Fruit fly (Drosophila melanogaster): ENCODE data around the gene CG15210.

CG15210 gene

DNA sequence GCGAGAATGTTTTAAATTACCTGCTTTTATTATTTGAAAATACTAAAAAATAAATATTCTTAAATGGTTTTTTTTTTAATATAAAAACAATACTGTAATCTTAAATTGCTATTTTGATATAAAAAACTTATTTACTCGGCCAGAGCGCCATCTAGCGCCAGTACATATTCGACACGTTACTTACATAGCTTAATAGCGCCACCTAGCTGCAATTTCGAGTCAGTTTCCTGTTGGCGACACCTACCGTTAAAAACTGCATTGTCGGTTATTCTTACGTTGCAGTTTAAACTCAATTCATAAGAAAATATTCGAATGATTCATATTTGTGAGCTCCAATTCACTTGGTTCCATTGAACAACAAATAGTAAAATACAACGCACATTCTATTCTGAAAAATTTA, 6.7 kb upstream of the CG15210 start (continued):
- TF ChIP-seq CG31627 (GFP tag; optimal IDR thresholded peaks at IDR 0.05) (peak; percentile 76), CG9139 (GFP tag; optimal IDR thresholded peaks at IDR 0.05) (no peak), Sox102F (GFP tag; optimal IDR thresholded peaks at IDR 0.05) (peak; percentile 12)

DNA sequence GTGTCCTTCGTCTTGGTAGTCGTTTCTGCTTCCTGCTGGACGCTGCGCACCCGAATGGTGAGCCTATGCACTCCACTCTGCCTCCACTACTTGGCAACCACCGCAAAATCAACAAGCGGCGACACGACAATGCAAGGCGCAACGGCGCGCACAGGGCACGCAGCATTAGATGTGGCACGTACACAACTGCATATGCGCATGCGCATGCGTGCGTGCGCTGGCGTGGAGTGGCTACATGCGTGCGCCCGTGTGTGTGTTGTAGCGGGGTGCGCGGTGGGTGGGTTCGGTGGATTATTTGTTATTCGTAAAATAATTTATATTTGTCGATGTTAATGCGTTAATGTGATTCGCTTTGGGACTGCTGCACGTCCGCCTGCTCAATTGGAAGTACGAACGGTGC, 3.4 kb upstream of the CG15210 start:
- TF ChIP-seq Hr39 (GFP tag; optimal IDR thresholded peaks at IDR 0.05) = no peak
- TF ChIP-seq dac (GFP tag; optimal IDR thresholded peaks at IDR 0.05) = no peak
- TF ChIP-seq ss (GFP tag; optimal IDR thresholded peaks at IDR 0.05) = no peak
- no peak for TF ChIP-seq CG6163 (GFP tag; IDR thresholded peaks at IDR 0.05)
- no peak for TF ChIP-seq salr (GFP tag; optimal IDR thresholded peaks at IDR 0.05)
- no peak for TF ChIP-seq Eip93F (GFP tag; optimal IDR thresholded peaks at IDR 0.05)
- no peak for TF ChIP-seq CG3919 (GFP tag; optimal IDR thresholded peaks at IDR 0.05)
- no peak for TF ChIP-seq achi (GFP tag; optimal IDR thresholded peaks at IDR 0.05)
- TF ChIP-seq CG7368 (GFP tag; optimal IDR thresholded peaks at IDR 0.05) = no peak
- no peak for TF ChIP-seq lz (GFP tag; optimal IDR thresholded peaks at IDR 0.05)
- TF ChIP-seq CG32006 (GFP tag; optimal IDR thresholded peaks at IDR 0.05) = no peak
- TF ChIP-seq Eip75B (GFP tag; optimal IDR thresholded peaks at IDR 0.05) = no peak
- TF ChIP-seq dsx (GFP tag; optimal IDR thresholded peaks at IDR 0.05; ENCODE audit: poor library complexity, severe bottlenecking) = no peak
- no peak for TF ChIP-seq Gug (GFP tag; IDR thresholded peaks at IDR 0.05)
- TF ChIP-seq CG34406 (GFP tag; optimal IDR thresholded peaks at IDR 0.05) = no peak
- TF ChIP-seq Ets21C (GFP tag; optimal IDR thresholded peaks at IDR 0.05) = no peak
- no peak for TF ChIP-seq CG1621 (tag; optimal IDR thresholded peaks at IDR 0.05)

DNA sequence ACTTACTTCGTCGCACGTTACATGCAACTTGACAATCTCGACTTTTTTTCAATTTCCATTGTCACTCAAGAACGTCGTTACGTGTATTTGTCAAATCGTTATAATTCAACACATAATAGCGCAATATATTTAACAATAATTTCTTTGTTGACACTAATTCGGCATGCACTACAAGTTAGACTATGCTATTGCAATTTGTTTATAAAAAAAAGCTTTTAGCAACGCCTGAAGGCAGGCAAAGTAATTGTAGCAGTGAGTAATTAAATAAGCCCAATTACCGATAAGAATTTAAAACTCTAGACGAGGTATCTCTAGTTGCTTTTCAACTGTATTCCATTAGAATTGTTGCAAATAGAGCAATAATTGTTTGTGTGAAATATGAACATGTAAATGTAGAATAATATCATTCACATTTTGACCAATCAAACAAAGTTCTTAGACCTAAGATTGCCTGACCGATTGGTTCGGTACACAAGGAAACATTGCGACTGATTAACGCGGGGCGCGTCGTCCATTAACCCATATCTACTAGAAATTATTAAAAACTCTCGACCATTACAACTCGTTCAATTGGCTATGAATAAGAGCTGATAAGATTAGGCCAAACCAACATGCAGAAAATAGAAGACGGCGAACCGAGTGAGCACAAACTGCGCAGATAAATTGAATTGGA, 2.0 kb downstream of the CG15210 start:
- TF ChIP-seq CG16779 (tag; optimal IDR thresholded peaks at IDR 0.05) (no peak), pdm3 (GFP tag; optimal IDR thresholded peaks at IDR 0.05) (no peak), fkh (GFP tag; optimal IDR thresholded peaks at IDR 0.05) (peak; percentile 42), svp (GFP tag) (peak; percentile 26)

DNA sequence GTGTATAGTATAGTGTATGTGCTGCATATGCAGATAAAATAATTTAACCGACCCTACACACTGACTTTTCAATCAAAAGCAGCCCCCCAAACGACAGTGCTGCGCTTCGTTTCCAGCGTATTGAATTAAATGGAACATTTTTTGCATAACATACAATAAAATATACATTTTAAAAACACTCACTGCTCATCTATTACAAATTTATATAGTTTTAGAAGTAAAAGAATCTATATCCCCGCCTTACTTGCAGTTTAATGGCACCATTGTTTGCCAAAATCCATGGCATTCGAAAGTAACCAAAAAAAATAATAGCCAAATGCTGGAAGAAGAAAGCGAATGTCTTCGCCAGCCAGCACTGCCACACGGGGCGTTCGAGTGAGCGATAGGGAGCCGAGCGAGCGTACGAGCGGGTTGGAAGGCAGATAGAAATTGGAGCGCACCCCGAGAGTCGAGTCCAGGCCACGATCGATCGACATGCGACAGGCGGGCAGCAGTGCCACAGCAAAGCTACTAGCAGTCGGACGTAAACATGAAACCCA, 2.8 kb downstream of the CG15210 start, which contains the start of gene CG15209:
CG15209 (plus strand) TSS at position 489 of the 539 bp plus-strand sequence.
- TF ChIP-seq CG32006 (GFP tag; optimal IDR thresholded peaks at IDR 0.05) (peak; percentile 30), svp (GFP tag) (peak; percentile 73), lz (GFP tag; optimal IDR thresholded peaks at IDR 0.05) (peak; percentile 0), CG10669 (GFP tag; optimal IDR thresholded peaks at IDR 0.05) (no peak), ss (GFP tag; optimal IDR thresholded peaks at IDR 0.05) (peak in 1 of 2 experiments; percentile 5), topi (GFP tag; optimal IDR thresholded peaks at IDR 0.05) (peak; percentile 16), Eip78C (GFP tag) (peak; percentile 51), Sox102F (GFP tag; optimal IDR thresholded peaks at IDR 0.05) (no peak), Eip93F (GFP tag; optimal IDR thresholded peaks at IDR 0.05) (no peak), dac (GFP tag; optimal IDR thresholded peaks at IDR 0.05) (no peak)

DNA sequence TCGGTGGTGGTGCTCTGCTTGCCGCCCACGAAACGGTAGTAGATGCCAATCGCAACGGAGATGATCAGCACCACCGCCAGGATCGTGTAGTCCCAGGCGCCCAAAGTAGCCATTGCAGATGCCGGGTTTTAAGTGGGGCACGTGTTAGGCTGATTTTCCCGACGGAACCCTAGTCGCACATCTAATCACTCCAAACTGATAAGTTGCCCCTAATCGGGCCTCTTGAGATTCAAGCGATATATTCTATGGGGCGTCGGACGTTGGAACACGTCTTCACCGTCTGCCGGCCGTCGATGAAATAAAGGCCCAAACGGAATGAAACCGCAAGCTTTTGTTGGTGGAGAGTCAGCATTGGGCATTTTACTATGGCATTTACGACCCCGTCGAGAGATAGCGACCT, 5.8 kb downstream of the CG15210 start, which contains the start of gene CG32669:
CG32669 (minus strand) TSS at position 275 of the 400 bp plus-strand sequence.
- TF ChIP-seq CG6163 (GFP tag; IDR thresholded peaks at IDR 0.05) (no peak), net (GFP tag; optimal IDR thresholded peaks at IDR 0.05) (no peak), CG16779 (tag; optimal IDR thresholded peaks at IDR 0.05) (no peak), Hr38 (GFP tag; optimal IDR thresholded peaks at IDR 0.05) (no peak), spab (GFP tag; optimal IDR thresholded peaks at IDR 0.05) (no peak), CG11902 (GFP tag; optimal IDR thresholded peaks at IDR 0.05) (no peak), CG8319 (GFP tag; optimal IDR thresholded peaks at IDR 0.05) (no peak), fkh (GFP tag; optimal IDR thresholded peaks at IDR 0.05) (no peak), pdm3 (GFP tag; optimal IDR thresholded peaks at IDR 0.05) (no peak)
